Worm (Caenorhabditis elegans): ENCODE measurements around the gene irld-67.

- TF ChIP-seq nhr-120 (GFP tag; IDR thresholded peaks at IDR 0.05) (no peak), lag-1 (GFP tag; IDR thresholded peaks at IDR 0.05) (no peak)
Observed at ce11 chrII:2979061-2979460, 44.8 kb upstream of the irld-67 start.

Measured in whole organism, young adult.